Worm (Caenorhabditis elegans) whole organism, late embryonic: Measurements from ENCODE around the gene npr-2.
A peak's percentile ranks its signal among the peaks of the same experiment; 100 is the strongest.

ENCODE experiments used
- C08G9.2 ChIP-seq: sonication (generic microtip); optimal IDR thresholded peaks from 2 replicates; lab custom pipeline; 2016; ENCODE audit warnings: mild to moderate bottlenecking, missing genetic modification characterization, moderate library complexity, missing compliant biosample characterization
- T23F11.4 ChIP-seq: fragments of 200-800 bp; sonication (Bioruptor generic); optimal IDR thresholded peaks from 2 replicates; lab custom pipeline; 2018; ENCODE audit warnings: mild to moderate bottlenecking, missing genetic modification characterization, missing compliant biosample characterization
- ceh-14 ChIP-seq: sonication (generic microtip); optimal IDR thresholded peaks from 2 replicates; lab custom pipeline; 2016; ENCODE audit warnings: missing genotype, missing genetic modification characterization, missing compliant biosample characterization
- ceh-18 ChIP-seq: sonication (generic microtip); optimal IDR thresholded peaks from 2 replicates; lab custom pipeline; 2016; ENCODE audit warnings: missing genetic modification characterization, missing compliant biosample characterization
- ceh-19 ChIP-seq: fragments of 200-800 bp; sonication (Bioruptor generic); optimal IDR thresholded peaks from 2 replicates; lab custom pipeline; 2018; ENCODE audit warnings: mild to moderate bottlenecking, missing genetic modification characterization, missing compliant biosample characterization
- ceh-30 ChIP-seq: fragments of 150-350 bp; optimal IDR thresholded peaks from 2 replicates; lab custom pipeline; 2014; ENCODE audit warnings: missing biosample characterization, missing genetic modification characterization
- ceh-31 ChIP-seq: sonication (generic microtip); optimal IDR thresholded peaks from 2 replicates; lab custom pipeline; 2016; ENCODE audit warnings: missing genetic modification characterization, missing compliant biosample characterization
- ceh-34 ChIP-seq: sonication (generic microtip); optimal IDR thresholded peaks from 2 replicates; lab custom pipeline; 2016; ENCODE audit warnings: mild to moderate bottlenecking, missing genetic modification characterization, missing compliant biosample characterization
- ceh-45 ChIP-seq: fragments of 200-800 bp; sonication (Bioruptor generic); IDR thresholded peaks from 2 replicates; pipeline ENCODE4 v1.3.6; 2022; ENCODE audit warnings: missing genetic modification reagents, missing genetic modification characterization, missing compliant biosample characterization
- ceh-48 ChIP-seq: sonication (generic microtip); optimal IDR thresholded peaks from 2 replicates; lab custom pipeline; 2016; ENCODE audit warnings: missing genetic modification characterization, inconsistent platforms, missing compliant biosample characterization
- ceh-6 ChIP-seq: fragments of 200-800 bp; sonication (Bioruptor generic); optimal IDR thresholded peaks from 2 replicates; lab custom pipeline; 2018; ENCODE audit warnings: mild to moderate bottlenecking, missing genetic modification characterization, missing compliant biosample characterization
- dmd-4 ChIP-seq: sonication (generic microtip); optimal IDR thresholded peaks from 2 replicates; lab custom pipeline; 2016; ENCODE audit warnings: borderline replicate concordance, missing genetic modification characterization, missing compliant biosample characterization
- elt-2 ChIP-seq: sonication (generic microtip); optimal IDR thresholded peaks from 2 replicates; lab custom pipeline; 2016; ENCODE audit warnings: missing genetic modification reagents, missing genetic modification characterization, missing compliant biosample characterization
- elt-4 ChIP-seq: sonication (generic microtip); optimal IDR thresholded peaks from 2 replicates; lab custom pipeline; 2016; ENCODE audit warnings: missing genetic modification characterization, missing compliant biosample characterization
- fkh-10 ChIP-seq: fragments of 150-350 bp; optimal IDR thresholded peaks from 2 replicates; lab custom pipeline; 2014; ENCODE audit warnings: missing biosample characterization, missing genetic modification reagents, missing genetic modification characterization
- fkh-6 ChIP-seq: sonication (generic microtip); optimal IDR thresholded peaks from 2 replicates; lab custom pipeline; 2016; ENCODE audit warnings: missing genetic modification characterization, missing compliant biosample characterization
- gmeb-2 ChIP-seq: sonication (generic microtip); optimal IDR thresholded peaks from 2 replicates; lab custom pipeline; 2016; ENCODE audit warnings: missing genetic modification characterization, inconsistent platforms, missing compliant biosample characterization
- hlh-30 ChIP-seq: sonication (generic microtip); optimal IDR thresholded peaks from 2 replicates; lab custom pipeline; 2017; ENCODE audit warnings: antibody characterized with exemption, missing genetic modification characterization, missing compliant biosample characterization; ENCODE audit not compliant: insufficient read depth
- hlh-8 ChIP-seq: sonication (generic microtip); optimal IDR thresholded peaks from 2 replicates; lab custom pipeline; 2016; ENCODE audit warnings: missing genotype, missing genetic modification characterization, missing compliant biosample characterization
- lin-11 ChIP-seq: fragments of 200-800 bp; sonication (Bioruptor generic); optimal IDR thresholded peaks from 2 replicates; lab custom pipeline; 2018; ENCODE audit warnings: mild to moderate bottlenecking, missing genetic modification characterization, missing compliant biosample characterization
- nfya-1 ChIP-seq: sonication (generic microtip); optimal IDR thresholded peaks from 2 replicates; lab custom pipeline; 2017; ENCODE audit warnings: missing genetic modification characterization, mild to moderate bottlenecking, missing compliant biosample characterization, antibody characterized with exemption, moderate library complexity
- nhr-11 ChIP-seq: fragments of 150-350 bp; optimal IDR thresholded peaks from 2 replicates; lab custom pipeline; 2014; ENCODE audit warnings: missing biosample characterization, missing genetic modification characterization
- nhr-232 ChIP-seq: sonication (generic microtip); optimal IDR thresholded peaks from 2 replicates; lab custom pipeline; 2016; ENCODE audit warnings: missing genetic modification characterization, missing compliant biosample characterization
- npax-4 ChIP-seq: sonication (generic microtip); optimal IDR thresholded peaks from 2 replicates; lab custom pipeline; 2016; ENCODE audit warnings: missing genetic modification characterization, missing compliant biosample characterization
- odd-2 ChIP-seq: sonication (generic microtip); optimal IDR thresholded peaks from 2 replicates; lab custom pipeline; 2017; ENCODE audit warnings: antibody characterized with exemption, mild to moderate bottlenecking, missing genetic modification characterization, missing compliant biosample characterization
- pag-3 ChIP-seq: sonication (generic microtip); optimal IDR thresholded peaks from 2 replicates; lab custom pipeline; 2016; ENCODE audit warnings: missing compliant biosample characterization, missing genetic modification characterization, borderline replicate concordance
- pha-2 ChIP-seq: sonication (generic microtip); optimal IDR thresholded peaks from 2 replicates; lab custom pipeline; 2017; ENCODE audit warnings: mild to moderate bottlenecking, missing genetic modification characterization, missing compliant biosample characterization
- pha-4 ChIP-seq: fragments of 150-350 bp; optimal IDR thresholded peaks from 2 replicates; lab custom pipeline; 2018; ENCODE audit warnings: missing biosample characterization, missing genetic modification reagents, missing genetic modification characterization
- pqm-1 ChIP-seq: sonication (generic microtip); optimal IDR thresholded peaks from 2 replicates; lab custom pipeline; 2016; ENCODE audit warnings: missing genetic modification characterization, missing compliant biosample characterization
- ref-2 ChIP-seq: sonication (generic microtip); optimal IDR thresholded peaks from 2 replicates; lab custom pipeline; 2016; ENCODE audit warnings: missing genetic modification characterization, missing compliant biosample characterization
- rnt-1 ChIP-seq: sonication (generic microtip); optimal IDR thresholded peaks from 2 replicates; lab custom pipeline; 2016; ENCODE audit warnings: missing genetic modification characterization, missing compliant biosample characterization
- sdc-2 ChIP-seq: sonication (generic microtip); optimal IDR thresholded peaks from 2 replicates; lab custom pipeline; 2016; ENCODE audit warnings: missing genotype, missing genetic modification characterization, missing compliant biosample characterization
- sox-4 ChIP-seq: sonication (generic microtip); optimal IDR thresholded peaks from 2 replicates; lab custom pipeline; 2017; ENCODE audit warnings: mild to moderate bottlenecking, missing genetic modification characterization, inconsistent platforms, missing compliant biosample characterization
- syd-9 ChIP-seq: sonication (generic microtip); optimal IDR thresholded peaks from 2 replicates; lab custom pipeline; 2016; ENCODE audit warnings: mild to moderate bottlenecking, missing genetic modification characterization, moderate library complexity, missing compliant biosample characterization
- tbx-7 ChIP-seq: sonication (generic microtip); optimal IDR thresholded peaks from 2 replicates; lab custom pipeline; 2016; ENCODE audit warnings: missing genotype, missing genetic modification characterization, missing compliant biosample characterization
- unc-42 ChIP-seq: sonication (generic microtip); optimal IDR thresholded peaks from 2 replicates; lab custom pipeline; 2016; ENCODE audit warnings: missing genotype, missing genetic modification characterization, missing compliant biosample characterization
- unc-55 ChIP-seq: sonication (generic microtip); optimal IDR thresholded peaks from 2 replicates; lab custom pipeline; 2017; ENCODE audit warnings: missing biosample characterization, missing genetic modification reagents, missing genetic modification characterization
- ztf-16 ChIP-seq: sonication (generic microtip); optimal IDR thresholded peaks from 2 replicates; lab custom pipeline; 2017; ENCODE audit warnings: missing genetic modification characterization, missing compliant biosample characterization

The npr-2 gene

ce11 chrIV:9538214-9538613 is 41.7 kb downstream of the npr-2 start:
- TF ChIP-seq hlh-30 (tag; lab: Kevin White, UChicago) (no peak), rnt-1 (tag; lab: Kevin White, UChicago) (peak; percentile 28), unc-55 (peak; percentile 96), sox-4 (tag; lab: Kevin White, UChicago) (no peak), ceh-18 (peak; percentile 66)
- TF ChIP-seq, all 69 proteins: peak for 3

ce11 chrIV:9537500-9537899 is 42.4 kb downstream of the npr-2 start:
- TF ChIP-seq elt-2 (tag; lab: Kevin White, UChicago), result peak; percentile 2
- no peak for TF ChIP-seq nhr-232 (tag; lab: Kevin White, UChicago)
- TF ChIP-seq ceh-6 (GFP tag; lab: Kevin White, UChicago), result no peak
- no peak for TF ChIP-seq ceh-31 (tag; lab: Kevin White, UChicago)
- TF ChIP-seq nfya-1, result no peak
- TF ChIP-seq ceh-30 (tag; lab: Kevin White, UChicago), result no peak

- TF ChIP-seq C08G9.2 (tag; lab: Kevin White, UChicago) (no peak), rnt-1 (tag; lab: Kevin White, UChicago) (no peak), ceh-14 (no peak), elt-4 (tag; lab: Kevin White, UChicago) (no peak), T23F11.4 (GFP tag; lab: Kevin White, UChicago) (no peak), ceh-45 (GFP tag; lab: Robert Waterston, UW) (no peak), hlh-8 (no peak), fkh-10 (no peak), fkh-6 (tag; lab: Kevin White, UChicago) (no peak), ceh-30 (tag; lab: Kevin White, UChicago) (no peak), sdc-2 (tag; lab: Kevin White, UChicago) (no peak), ceh-34 (tag; lab: Kevin White, UChicago) (no peak), ceh-19 (GFP tag; lab: Kevin White, UChicago) (no peak), odd-2 (tag; lab: Kevin White, UChicago) (no peak), tbx-7 (tag; lab: Kevin White, UChicago) (no peak), pha-2 (tag; lab: Kevin White, UChicago) (no peak), unc-42 (tag; lab: Kevin White, UChicago) (no peak), ref-2 (no peak), gmeb-2 (tag; lab: Kevin White, UChicago) (no peak)
These were observed 43.8 kb downstream of the npr-2 start for ce11 chrIV:9536124-9536523.

- TF ChIP-seq hlh-30 (tag; lab: Kevin White, UChicago), result no peak
- no peak for TF ChIP-seq ceh-48
- no peak for TF ChIP-seq dmd-4 (tag; lab: Kevin White, UChicago)
- TF ChIP-seq npax-4 (tag; lab: Kevin White, UChicago), result no peak
- no peak for TF ChIP-seq pqm-1
- no peak for TF ChIP-seq pag-3 (tag; lab: Kevin White, UChicago)
- TF ChIP-seq ceh-31 (tag; lab: Kevin White, UChicago), result no peak
- TF ChIP-seq pha-4 (tag; lab: Kevin White, UChicago), result no peak
- no peak for TF ChIP-seq ztf-16 (tag; lab: Kevin White, UChicago)
- TF ChIP-seq syd-9 (tag; lab: Kevin White, UChicago), result no peak
- TF ChIP-seq nhr-11 (tag; lab: Kevin White, UChicago), result no peak
- no peak for TF ChIP-seq nfya-1
- TF ChIP-seq lin-11 (tag; lab: Kevin White, UChicago), result no peak
- TF ChIP-seq, all 69 proteins: peak for 0
These were observed 44.8 kb downstream of the npr-2 start for ce11 chrIV:9535105-9535504.
